Worm (Caenorhabditis elegans) whole organism, late embryonic: ENCODE measurements around the gene Y55F3BR.11.
A peak's percentile ranks its signal among the peaks of the same experiment; 100 is the strongest.
"Not testable (repeated sequence)": the region's sequence is repeated elsewhere in the genome, so short reads cannot be mapped to it uniquely, and the experiment has no call there.

Source experiments
- C08G9.2 ChIP-seq: sonication (generic microtip); optimal IDR thresholded peaks from 2 replicates; lab custom pipeline; 2016; ENCODE audit warnings: mild to moderate bottlenecking, missing genetic modification characterization, moderate library complexity, missing compliant biosample characterization
- C38D4.7 ChIP-seq: fragments of 200-800 bp; sonication (Bioruptor generic); optimal IDR thresholded peaks from 2 replicates; lab custom pipeline; 2018; ENCODE audit warnings: mild to moderate bottlenecking, missing genetic modification characterization, moderate library complexity, missing compliant biosample characterization
- ahr-1 ChIP-seq: sonication (generic microtip); optimal IDR thresholded peaks from 2 replicates; lab custom pipeline; 2016; ENCODE audit warnings: missing genetic modification characterization, missing compliant biosample characterization
- ama-1 ChIP-seq: fragments of 150-350 bp; optimal IDR thresholded peaks from 2 replicates; lab custom pipeline; 2014
- ceh-19 ChIP-seq: fragments of 200-800 bp; sonication (Bioruptor generic); optimal IDR thresholded peaks from 2 replicates; lab custom pipeline; 2018; ENCODE audit warnings: mild to moderate bottlenecking, missing genetic modification characterization, missing compliant biosample characterization
- ceh-2 ChIP-seq: sonication (generic microtip); optimal IDR thresholded peaks from 2 replicates; lab custom pipeline; 2016; ENCODE audit warnings: missing genotype, missing genetic modification characterization, missing compliant biosample characterization
- ceh-24 ChIP-seq: sonication (generic microtip); optimal IDR thresholded peaks from 2 replicates; lab custom pipeline; 2016; ENCODE audit warnings: mild to moderate bottlenecking, missing genetic modification characterization, missing compliant biosample characterization
- ceh-30 ChIP-seq: fragments of 150-350 bp; optimal IDR thresholded peaks from 2 replicates; lab custom pipeline; 2014; ENCODE audit warnings: missing biosample characterization, missing genetic modification characterization
- ceh-34 ChIP-seq: sonication (generic microtip); optimal IDR thresholded peaks from 2 replicates; lab custom pipeline; 2016; ENCODE audit warnings: mild to moderate bottlenecking, missing genetic modification characterization, missing compliant biosample characterization
- ceh-48 ChIP-seq: sonication (generic microtip); optimal IDR thresholded peaks from 2 replicates; lab custom pipeline; 2016; ENCODE audit warnings: missing genetic modification characterization, inconsistent platforms, missing compliant biosample characterization
- ceh-9 ChIP-seq: sonication (generic microtip); optimal IDR thresholded peaks from 2 replicates; lab custom pipeline; 2016; ENCODE audit warnings: mild to moderate bottlenecking, missing genetic modification characterization, inconsistent platforms, missing compliant biosample characterization
- che-1 ChIP-seq: sonication (generic microtip); optimal IDR thresholded peaks from 2 replicates; lab custom pipeline; 2016; ENCODE audit warnings: mild to moderate bottlenecking, missing genetic modification characterization, missing compliant biosample characterization
- dmd-4 ChIP-seq: sonication (generic microtip); optimal IDR thresholded peaks from 2 replicates; lab custom pipeline; 2016; ENCODE audit warnings: borderline replicate concordance, missing genetic modification characterization, missing compliant biosample characterization
- elt-2 ChIP-seq: sonication (generic microtip); optimal IDR thresholded peaks from 2 replicates; lab custom pipeline; 2016; ENCODE audit warnings: missing genetic modification reagents, missing genetic modification characterization, missing compliant biosample characterization
- eyg-1 ChIP-seq: sonication (generic microtip); optimal IDR thresholded peaks from 2 replicates; lab custom pipeline; 2016; ENCODE audit warnings: missing genotype, missing genetic modification characterization, missing compliant biosample characterization
- fkh-6 ChIP-seq: sonication (generic microtip); optimal IDR thresholded peaks from 2 replicates; lab custom pipeline; 2016; ENCODE audit warnings: missing genetic modification characterization, missing compliant biosample characterization
- gmeb-2 ChIP-seq: sonication (generic microtip); optimal IDR thresholded peaks from 2 replicates; lab custom pipeline; 2016; ENCODE audit warnings: missing genetic modification characterization, inconsistent platforms, missing compliant biosample characterization
- hlh-6 ChIP-seq: sonication (generic microtip); optimal IDR thresholded peaks from 2 replicates; lab custom pipeline; 2016; ENCODE audit warnings: missing genotype, missing genetic modification characterization, missing compliant biosample characterization
- hlh-8 ChIP-seq: sonication (generic microtip); optimal IDR thresholded peaks from 2 replicates; lab custom pipeline; 2016; ENCODE audit warnings: missing genotype, missing genetic modification characterization, missing compliant biosample characterization
- lim-6 ChIP-seq: sonication (generic microtip); optimal IDR thresholded peaks from 2 replicates; lab custom pipeline; 2016; ENCODE audit warnings: missing genetic modification characterization, missing compliant biosample characterization
- lin-11 ChIP-seq: fragments of 200-800 bp; sonication (Bioruptor generic); optimal IDR thresholded peaks from 2 replicates; lab custom pipeline; 2018; ENCODE audit warnings: mild to moderate bottlenecking, missing genetic modification characterization, missing compliant biosample characterization
- madf-2 ChIP-seq: sonication (generic microtip); optimal IDR thresholded peaks from 2 replicates; lab custom pipeline; 2017; ENCODE audit warnings: missing genetic modification characterization, missing compliant biosample characterization
- nfya-1 ChIP-seq: sonication (generic microtip); optimal IDR thresholded peaks from 2 replicates; lab custom pipeline; 2017; ENCODE audit warnings: missing genetic modification characterization, mild to moderate bottlenecking, missing compliant biosample characterization, antibody characterized with exemption, moderate library complexity
- nhr-232 ChIP-seq: sonication (generic microtip); optimal IDR thresholded peaks from 2 replicates; lab custom pipeline; 2016; ENCODE audit warnings: missing genetic modification characterization, missing compliant biosample characterization
- npax-4 ChIP-seq: sonication (generic microtip); optimal IDR thresholded peaks from 2 replicates; lab custom pipeline; 2016; ENCODE audit warnings: missing genetic modification characterization, missing compliant biosample characterization
- pat-9 ChIP-seq: fragments of 200-800 bp; sonication (Bioruptor generic); optimal IDR thresholded peaks from 2 replicates; lab custom pipeline; 2018; ENCODE audit warnings: mild to moderate bottlenecking, missing genetic modification characterization, moderate library complexity, missing compliant biosample characterization
- pax-1 ChIP-seq: fragments of 150-350 bp; optimal IDR thresholded peaks from 2 replicates; lab custom pipeline; 2014; ENCODE audit warnings: missing biosample characterization, missing genetic modification characterization
- pqm-1 ChIP-seq: sonication (generic microtip); optimal IDR thresholded peaks from 2 replicates; lab custom pipeline; 2016; ENCODE audit warnings: missing genetic modification characterization, missing compliant biosample characterization
- sdc-2 ChIP-seq: sonication (generic microtip); optimal IDR thresholded peaks from 2 replicates; lab custom pipeline; 2016; ENCODE audit warnings: missing genotype, missing genetic modification characterization, missing compliant biosample characterization
- sox-4 ChIP-seq: sonication (generic microtip); optimal IDR thresholded peaks from 2 replicates; lab custom pipeline; 2017; ENCODE audit warnings: mild to moderate bottlenecking, missing genetic modification characterization, inconsistent platforms, missing compliant biosample characterization
- tbx-2 ChIP-seq: sonication (generic microtip); optimal IDR thresholded peaks from 2 replicates; lab custom pipeline; 2016; ENCODE audit warnings: missing genetic modification characterization, missing compliant biosample characterization
- tbx-7 ChIP-seq: sonication (generic microtip); optimal IDR thresholded peaks from 2 replicates; lab custom pipeline; 2016; ENCODE audit warnings: missing genotype, missing genetic modification characterization, missing compliant biosample characterization
- ttx-3 ChIP-seq: sonication (generic microtip); optimal IDR thresholded peaks from 2 replicates; lab custom pipeline; 2016; ENCODE audit warnings: missing genetic modification reagents, missing genetic modification characterization, missing compliant biosample characterization
- unc-3 ChIP-seq, 2 experiments: fragments of 200-800 bp in 1 of 2; sonication (Bioruptor generic) in 1 of 2; sonication (generic microtip) in 1 of 2; conservative IDR thresholded peaks in 1 of 2; optimal IDR thresholded peaks in 1 of 2; 2 replicates each; pipeline versions ENCODE4 v1.3.6 to Lab custom; 2016 to 2022; ENCODE audit warnings: missing compliant biosample characterization in 2 of 2, missing genetic modification characterization in 2 of 2, missing genetic modification reagents in 1 of 2
- unc-42 ChIP-seq: sonication (generic microtip); optimal IDR thresholded peaks from 2 replicates; lab custom pipeline; 2016; ENCODE audit warnings: missing genotype, missing genetic modification characterization, missing compliant biosample characterization
- unc-55 ChIP-seq: sonication (generic microtip); optimal IDR thresholded peaks from 2 replicates; lab custom pipeline; 2017; ENCODE audit warnings: missing biosample characterization, missing genetic modification reagents, missing genetic modification characterization
- ztf-16 ChIP-seq: sonication (generic microtip); optimal IDR thresholded peaks from 2 replicates; lab custom pipeline; 2017; ENCODE audit warnings: missing genetic modification characterization, missing compliant biosample characterization

Gene Y55F3BR.11

ce11 chrIV:884707-885394 lies 29.8 kb downstream of the Y55F3BR.11 start, which contains the start of gene mak-2 (continued):
- TF ChIP-seq C08G9.2 (tag; lab: Kevin White, UChicago) (no peak), dmd-4 (tag; lab: Kevin White, UChicago) (no peak), ceh-48 (tag; lab: Kevin White, UChicago) (peak; percentile 38), nhr-232 (no peak), ceh-30 (peak; percentile 8), nfya-1 (peak; percentile 66), hlh-6 (tag; lab: Kevin White, UChicago) (no peak), ceh-2 (peak; percentile 45), che-1 (tag; lab: Kevin White, UChicago) (no peak), eyg-1 (tag; lab: Kevin White, UChicago) (no peak), madf-2 (tag; lab: Kevin White, UChicago) (no peak), pat-9 (tag; lab: Kevin White, UChicago) (no peak), lin-11 (tag; lab: Kevin White, UChicago) (no peak), ttx-3 (no peak), elt-2 (tag; lab: Kevin White, UChicago) (peak; percentile 48), ceh-9 (no peak), ama-1 (lab: Kevin White, UChicago) (no peak), pax-1 (no peak), sox-4 (tag; lab: Kevin White, UChicago) (no peak), sdc-2 (tag; lab: Kevin White, UChicago) (no peak), unc-42 (tag; lab: Kevin White, UChicago) (peak; percentile 83), pqm-1 (tag; lab: Kevin White, UChicago) (no peak), hlh-8 (no peak), ceh-24 (no peak), ahr-1 (tag; lab: Kevin White, UChicago) (no peak), lim-6 (tag; lab: Kevin White, UChicago) (no peak), npax-4 (tag; lab: Kevin White, UChicago) (no peak), unc-55 (GFP tag; lab: Kevin White, UChicago) (peak; percentile 44), ztf-16 (tag; lab: Kevin White, UChicago) (no peak), ceh-19 (GFP tag; lab: Kevin White, UChicago) (no peak), C38D4.7 (no peak), unc-3 (GFP tag; conservative IDR thresholded peaks at IDR 0.05; lab: Robert Waterston, UW) (no peak), unc-3 (tag; optimal IDR thresholded peaks at IDR 0.05; lab: Kevin White, UChicago) (no peak), fkh-6 (tag; lab: Kevin White, UChicago) (no peak), tbx-7 (tag; lab: Kevin White, UChicago) (no peak), gmeb-2 (no peak), tbx-2 (tag; lab: Kevin White, UChicago) (peak; percentile 39)

DNA sequence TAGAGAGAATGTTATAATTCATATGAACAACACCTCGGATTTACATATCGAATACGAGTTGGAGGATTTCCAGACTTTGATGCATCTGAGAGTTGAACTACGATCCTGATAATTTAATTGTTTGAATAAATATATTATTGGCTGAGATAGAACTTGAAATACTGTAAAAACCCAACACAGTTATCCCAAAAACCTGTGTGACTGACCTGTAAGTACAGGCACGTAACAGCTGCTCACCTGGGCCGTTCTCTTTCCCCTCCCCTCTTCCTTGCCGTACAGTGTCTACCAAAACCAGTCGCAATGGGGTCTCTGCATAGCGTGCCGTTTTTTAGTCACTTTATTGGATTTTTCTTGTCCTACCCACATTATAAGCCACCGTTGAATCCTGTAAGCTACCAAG lies 49.9 kb downstream of the Y55F3BR.11 start, which contains the start of gene fbxc-12:
TSS of gene fbxc-12 (plus strand) at position 301 of the 400 bp plus-strand sequence.
- not testable (repeated sequence) for TF ChIP-seq gmeb-2; ceh-34 (tag; lab: Kevin White, UChicago); hlh-6 (tag; lab: Kevin White, UChicago)
